Worm (Caenorhabditis elegans) whole organism, early embryonic: Measurements from ENCODE around the gene dgtr-1.
A peak's percentile ranks its signal among the peaks of the same experiment; 100 is the strongest.

ENCODE experiments used
- B0310.2 ChIP-seq: sonication (generic microtip); optimal IDR thresholded peaks from 2 replicates; lab custom pipeline; 2016; ENCODE audit warnings: mild to moderate bottlenecking, missing genetic modification characterization, missing compliant biosample characterization
- F13C5.2 ChIP-seq: sonication (generic microtip); optimal IDR thresholded peaks from 2 replicates; lab custom pipeline; 2017; ENCODE audit warnings: mild to moderate bottlenecking, missing genetic modification characterization, inconsistent platforms, missing compliant biosample characterization
- aly-1 ChIP-seq: sonication (generic microtip); optimal IDR thresholded peaks from 2 replicates; lab custom pipeline; 2016; ENCODE audit warnings: missing genetic modification characterization, missing compliant biosample characterization
- ama-1 ChIP-seq: fragments of 150-350 bp; optimal IDR thresholded peaks from 2 replicates; lab custom pipeline; 2014
- ceh-13 ChIP-seq: fragments of 200-800 bp; sonication (Bioruptor generic); optimal IDR thresholded peaks from 2 replicates; lab custom pipeline; 2018; ENCODE audit warnings: mild to moderate bottlenecking, missing genetic modification characterization, missing compliant biosample characterization
- ceh-36 ChIP-seq: sonication (generic microtip); optimal IDR thresholded peaks from 2 replicates; lab custom pipeline; 2016; ENCODE audit warnings: missing genetic modification characterization, inconsistent platforms, missing compliant biosample characterization
- ets-7 ChIP-seq: sonication (generic microtip); optimal IDR thresholded peaks from 2 replicates; lab custom pipeline; 2016; ENCODE audit warnings: missing genotype, missing genetic modification characterization, missing compliant biosample characterization
- flt-1 ChIP-seq: fragments of 200-800 bp; sonication (Bioruptor generic); IDR thresholded peaks from 2 replicates; pipeline ENCODE4 v1.3.6; 2022; ENCODE audit warnings: missing genetic modification characterization, missing compliant biosample characterization
- hmbx-1 ChIP-seq: sonication (generic microtip); optimal IDR thresholded peaks from 2 replicates; lab custom pipeline; 2016; ENCODE audit warnings: mild to moderate bottlenecking, missing genetic modification characterization, missing compliant biosample characterization
- hmg-4 ChIP-seq: fragments of 200-800 bp; sonication (Bioruptor generic); optimal IDR thresholded peaks from 2 replicates; lab custom pipeline; 2018; ENCODE audit warnings: mild to moderate bottlenecking, missing genetic modification characterization, missing compliant biosample characterization
- hnd-1 ChIP-seq: sonication (generic microtip); optimal IDR thresholded peaks from 2 replicates; lab custom pipeline; 2016; ENCODE audit warnings: missing genetic modification characterization, missing compliant biosample characterization
- pes-1 ChIP-seq: fragments of 200-800 bp; sonication (Bioruptor generic); IDR thresholded peaks from 2 replicates; pipeline ENCODE4 v1.3.6; 2022; ENCODE audit warnings: missing genetic modification reagents, missing genetic modification characterization, missing compliant biosample characterization
- scrt-1 ChIP-seq: fragments of 200-800 bp; sonication (Bioruptor generic); IDR thresholded peaks from 2 replicates; pipeline ENCODE4 v1.3.6; 2022; ENCODE audit warnings: missing genetic modification characterization, missing compliant biosample characterization
- sea-1 ChIP-seq: fragments of 200-800 bp; sonication (Bioruptor generic); conservative IDR thresholded peaks from 2 replicates; pipeline ENCODE4 v1.3.6; 2022; ENCODE audit warnings: missing genetic modification characterization, missing compliant biosample characterization
- tbx-11 ChIP-seq: fragments of 200-800 bp; sonication (Bioruptor generic); IDR thresholded peaks from 2 replicates; pipeline ENCODE4 v1.3.6; 2022; ENCODE audit warnings: missing genetic modification characterization, missing compliant biosample characterization
- tbx-37 ChIP-seq: fragments of 200-800 bp; sonication (Bioruptor generic); conservative IDR thresholded peaks from 2 replicates; pipeline ENCODE4 v1.3.6; 2022; ENCODE audit warnings: missing genetic modification reagents, missing genetic modification characterization, missing compliant biosample characterization
- tra-4 ChIP-seq: sonication (generic microtip); optimal IDR thresholded peaks from 2 replicates; lab custom pipeline; 2017; ENCODE audit warnings: missing genetic modification characterization, missing compliant biosample characterization

dgtr-1 gene

ce11 chrV:6533030-6533429 lies 36.1 kb downstream of the dgtr-1 start, which contains the start of gene hpo-26:
TSS of gene hpo-26 (minus strand) at chrV:6533060.
- no peak for TF ChIP-seq hmbx-1 (tag; lab: Kevin White, UChicago)
- TF ChIP-seq hnd-1 (tag; lab: Kevin White, UChicago), result no peak
- no peak for TF ChIP-seq tra-4 (tag; lab: Kevin White, UChicago)
- TF ChIP-seq ceh-36, result no peak
- no peak for TF ChIP-seq sea-1 (GFP tag; lab: Robert Waterston, UW)
- TF ChIP-seq ets-7 (tag; lab: Kevin White, UChicago), result no peak
- no peak for TF ChIP-seq pes-1 (GFP tag; lab: Robert Waterston, UW)
- TF ChIP-seq F13C5.2 (tag; lab: Kevin White, UChicago), result no peak
- TF ChIP-seq ama-1, result no peak
- no peak for TF ChIP-seq flt-1 (GFP tag; lab: Robert Waterston, UW)
- no peak for TF ChIP-seq B0310.2 (tag; lab: Kevin White, UChicago)
- TF ChIP-seq hmg-4 (GFP tag; lab: Kevin White, UChicago), result no peak
- no peak for TF ChIP-seq aly-1 (tag; lab: Kevin White, UChicago)
- no peak for TF ChIP-seq ceh-13 (GFP tag; lab: Kevin White, UChicago)
- TF ChIP-seq tbx-37 (GFP tag; lab: Robert Waterston, UW), result no peak
- no peak for TF ChIP-seq scrt-1 (GFP tag; lab: Robert Waterston, UW)
- TF ChIP-seq tbx-11, result no peak

- TF ChIP-seq hmg-4 (GFP tag; lab: Kevin White, UChicago), result peak; percentile 17
- no peak for TF ChIP-seq ceh-13 (GFP tag; lab: Kevin White, UChicago)
- peak; percentile 5 for TF ChIP-seq aly-1 (tag; lab: Kevin White, UChicago)
- TF ChIP-seq flt-1 (GFP tag; lab: Robert Waterston, UW), result no peak
These were observed 41.4 kb downstream of the dgtr-1 start for ce11 chrV:6538323-6538722.

DNA sequence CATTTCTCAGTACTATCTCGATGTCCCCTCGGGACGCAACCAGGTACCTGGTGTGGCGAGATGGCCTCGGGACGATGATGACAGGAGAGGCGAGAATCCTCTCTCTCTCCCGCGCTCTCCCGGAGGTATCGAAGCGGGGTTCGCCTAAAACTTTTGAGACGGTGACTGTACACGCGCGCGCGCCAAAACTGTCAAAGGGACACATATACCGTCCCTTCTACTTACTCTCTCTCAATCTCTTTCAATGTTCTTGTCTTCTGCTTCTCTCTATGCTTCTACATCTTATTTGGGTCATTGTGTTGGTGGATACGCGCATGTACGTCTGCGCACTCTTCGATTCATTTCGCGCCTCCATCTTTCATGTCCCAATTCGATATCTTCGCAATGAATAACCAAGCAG lies 45.0 kb downstream of the dgtr-1 start:
- TF ChIP-seq aly-1 (tag; lab: Kevin White, UChicago) (no peak), tbx-11 (no peak), scrt-1 (GFP tag; lab: Robert Waterston, UW) (no peak), B0310.2 (tag; lab: Kevin White, UChicago) (no peak), sea-1 (GFP tag; lab: Robert Waterston, UW) (no peak), hmg-4 (GFP tag; lab: Kevin White, UChicago) (peak; percentile 11)

- TF ChIP-seq hmg-4 (GFP tag; lab: Kevin White, UChicago) (peak; percentile 35), ceh-36 (no peak)
These were observed 48.1 kb downstream of the dgtr-1 start for ce11 chrV:6544999-6545398.

DNA sequence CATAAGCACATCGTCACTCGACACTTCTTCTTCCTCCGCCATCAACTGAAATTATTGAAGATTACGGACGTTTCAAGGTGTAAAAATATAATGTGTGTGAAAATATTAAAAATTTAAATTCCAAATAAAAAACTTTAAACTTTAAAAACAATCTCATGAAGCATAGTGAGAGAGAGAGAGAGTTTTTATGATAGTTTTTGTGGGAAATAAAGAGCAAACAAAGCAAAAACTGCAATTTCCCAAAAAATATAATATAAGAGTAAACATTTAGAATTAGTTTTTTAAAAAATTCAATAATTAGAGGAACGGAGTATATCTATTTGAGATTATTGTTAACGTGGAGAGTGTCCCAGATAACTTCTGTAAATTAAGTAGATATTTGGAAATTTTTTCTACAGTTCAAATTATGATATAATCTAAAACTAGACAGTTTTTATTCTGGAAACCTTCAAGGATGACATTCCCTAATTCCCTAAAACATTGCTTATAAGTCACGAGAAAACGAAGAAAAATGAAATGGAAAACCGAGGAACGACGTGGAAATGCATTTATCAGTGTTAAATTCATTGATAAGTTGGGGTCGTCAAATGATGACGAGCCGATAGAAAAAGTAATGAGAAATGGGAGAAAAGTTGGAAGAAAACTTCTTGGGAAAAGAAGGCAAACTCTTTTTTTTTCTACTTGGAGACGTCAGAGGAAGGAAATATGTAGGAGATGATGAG lies 49.7 kb downstream of the dgtr-1 start, which contains the start of gene dre-1:
Gene dre-1 (minus strand): TSS at position 51 of the 722 bp plus-strand sequence.
- no peak for TF ChIP-seq ceh-36
- no peak for TF ChIP-seq scrt-1 (GFP tag; lab: Robert Waterston, UW)
- no peak for TF ChIP-seq B0310.2 (tag; lab: Kevin White, UChicago)
- no peak for TF ChIP-seq ets-7 (tag; lab: Kevin White, UChicago)
- no peak for TF ChIP-seq hnd-1 (tag; lab: Kevin White, UChicago)
- TF ChIP-seq tbx-37 (GFP tag; lab: Robert Waterston, UW), result no peak
- no peak for TF ChIP-seq hmg-4 (GFP tag; lab: Kevin White, UChicago)
- no peak for TF ChIP-seq sea-1 (GFP tag; lab: Robert Waterston, UW)
- TF ChIP-seq F13C5.2 (tag; lab: Kevin White, UChicago), result no peak
- TF ChIP-seq ama-1, result no peak
- TF ChIP-seq flt-1 (GFP tag; lab: Robert Waterston, UW), result no peak
- TF ChIP-seq tbx-11, result no peak
- TF ChIP-seq pes-1 (GFP tag; lab: Robert Waterston, UW), result no peak
- TF ChIP-seq aly-1 (tag; lab: Kevin White, UChicago), result no peak
- TF ChIP-seq hmbx-1 (tag; lab: Kevin White, UChicago), result no peak
- no peak for TF ChIP-seq tra-4 (tag; lab: Kevin White, UChicago)
- no peak for TF ChIP-seq ceh-13 (GFP tag; lab: Kevin White, UChicago)
